Fruit fly (Drosophila melanogaster): Measurements from ENCODE around the gene Enoph.

Enoph gene

dm6 chr3R:5282755-5283359 lies 26.4 kb upstream of the Enoph start:
- no peak for TF ChIP-seq CG17801 (GFP tag; optimal IDR thresholded peaks at IDR 0.05; ENCODE audit: partially characterized antibody)

- peak; percentile 16 for TF ChIP-seq CG17801 (GFP tag; optimal IDR thresholded peaks at IDR 0.05; ENCODE audit: partially characterized antibody)
Observed at dm6 chr3R:5281094-5281493, 24.6 kb upstream of the Enoph start.

- TF ChIP-seq CG17801 (GFP tag; optimal IDR thresholded peaks at IDR 0.05; ENCODE audit: partially characterized antibody): no peak
Observed at dm6 chr3R:5280380-5280779, 23.9 kb upstream of the Enoph start.

dm6 chr3R:5279609-5280164 lies 23.2 kb upstream of the Enoph start:
- TF ChIP-seq CG17801 (GFP tag; optimal IDR thresholded peaks at IDR 0.05; ENCODE audit: partially characterized antibody): no peak

dm6 chr3R:5278627-5279026 lies 22.1 kb upstream of the Enoph start:
- TF ChIP-seq CG17801 (GFP tag; optimal IDR thresholded peaks at IDR 0.05; ENCODE audit: partially characterized antibody): no peak

- no peak for TF ChIP-seq CG17801 (GFP tag; optimal IDR thresholded peaks at IDR 0.05; ENCODE audit: partially characterized antibody)
Observed at dm6 chr3R:5277735-5278134, 21.3 kb upstream of the Enoph start, which contains the start of gene CG31538. CG31538 (minus strand) TSS chr3R:5277835.

- peak; percentile 14 for TF ChIP-seq CG17801 (GFP tag; optimal IDR thresholded peaks at IDR 0.05; ENCODE audit: partially characterized antibody)
Observed at dm6 chr3R:5270806-5271205, 14.3 kb upstream of the Enoph start.

- no peak for TF ChIP-seq CG17801 (GFP tag; optimal IDR thresholded peaks at IDR 0.05; ENCODE audit: partially characterized antibody)
Observed at dm6 chr3R:5268495-5268894, 12.0 kb upstream of the Enoph start.

dm6 chr3R:5266282-5266681 lies 9.8 kb upstream of the Enoph start:
- TF ChIP-seq CG17801 (GFP tag; optimal IDR thresholded peaks at IDR 0.05; ENCODE audit: partially characterized antibody): no peak

- peak; percentile 45 for TF ChIP-seq CG17801 (GFP tag; optimal IDR thresholded peaks at IDR 0.05; ENCODE audit: partially characterized antibody)
Observed at dm6 chr3R:5264251-5265098, 8.0 kb upstream of the Enoph start.

- peak; percentile 73 for TF ChIP-seq CG17801 (GFP tag; optimal IDR thresholded peaks at IDR 0.05; ENCODE audit: partially characterized antibody)
Observed at dm6 chr3R:5263311-5264250, 7.1 kb upstream of the Enoph start.

dm6 chr3R:5262592-5262991 lies 6.1 kb upstream of the Enoph start, which contains the start of gene Tim17a2:
Tim17a2 (minus strand) TSS chr3R:5262692.
- TF ChIP-seq CG17801 (GFP tag; optimal IDR thresholded peaks at IDR 0.05; ENCODE audit: partially characterized antibody): no peak

- no peak for TF ChIP-seq CG17801 (GFP tag; optimal IDR thresholded peaks at IDR 0.05; ENCODE audit: partially characterized antibody)
Observed at dm6 chr3R:5261996-5262535, 5.6 kb upstream of the Enoph start.

- no peak for TF ChIP-seq CG17801 (GFP tag; optimal IDR thresholded peaks at IDR 0.05; ENCODE audit: partially characterized antibody)
Observed at dm6 chr3R:5261262-5261661, 4.8 kb upstream of the Enoph start.

dm6 chr3R:5257147-5257487 lies 636 bp upstream of the Enoph start:
- no peak for TF ChIP-seq CG17801 (GFP tag; optimal IDR thresholded peaks at IDR 0.05; ENCODE audit: partially characterized antibody)

All from ovary, adult (tissue).